Worm (Caenorhabditis elegans) whole organism, L2 larva: ENCODE results near the gene T06A1.1.

Experiments
- F13H6.1 ChIP-seq: sonication (generic microtip); optimal IDR thresholded peaks from 2 replicates; lab custom pipeline; 2016; ENCODE audit warnings: missing genetic modification characterization, missing compliant biosample characterization
- ZK546.5 ChIP-seq: sonication (generic microtip); optimal IDR thresholded peaks from 2 replicates; lab custom pipeline; 2017; ENCODE audit warnings: missing biosample characterization, missing genetic modification characterization
- ama-1 ChIP-seq: fragments of 150-350 bp; optimal IDR thresholded peaks from 2 replicates; lab custom pipeline; 2018; ENCODE audit warnings: inconsistent platforms
- dmd-4 ChIP-seq: sonication (generic microtip); optimal IDR thresholded peaks from 2 replicates; lab custom pipeline; 2017; ENCODE audit warnings: missing biosample characterization, missing genetic modification characterization
- elt-3 ChIP-seq: sonication (generic microtip); optimal IDR thresholded peaks from 2 replicates; lab custom pipeline; 2017; ENCODE audit warnings: missing biosample characterization, missing genetic modification characterization
- fos-1 ChIP-seq: fragments of 150-350 bp; optimal IDR thresholded peaks from 2 replicates; lab custom pipeline; 2014; ENCODE audit warnings: missing biosample characterization, missing genetic modification characterization
- lin-11 ChIP-seq: fragments of 150-350 bp; sonication (generic microtip); optimal IDR thresholded peaks from 2 replicates; lab custom pipeline; 2014; ENCODE audit warnings: missing biosample characterization, missing genetic modification characterization, inconsistent platforms, mixed read lengths
- lsy-2 ChIP-seq, 2 experiments: fragments of 150-350 bp in 1 of 2; sonication (generic microtip) in 1 of 2; optimal IDR thresholded peaks; 2 replicates each; lab custom pipeline; 2014 to 2017; ENCODE audit warnings: missing biosample characterization in 2 of 2, missing genetic modification characterization in 2 of 2
- nhr-25 ChIP-seq: fragments of 150-350 bp; sonication (generic microtip); optimal IDR thresholded peaks from 3 replicates; lab custom pipeline; 2014; ENCODE audit warnings: missing biosample characterization, missing genetic modification characterization
- nhr-77 ChIP-seq: fragments of 150-350 bp; optimal IDR thresholded peaks from 2 replicates; lab custom pipeline; 2014; ENCODE audit warnings: missing biosample characterization, missing genetic modification characterization
- sem-4 ChIP-seq: fragments of 150-350 bp; optimal IDR thresholded peaks from 2 replicates; lab custom pipeline; 2014; ENCODE audit warnings: missing biosample characterization, missing genetic modification reagents, missing genetic modification characterization
- ztf-11 ChIP-seq: sonication (generic microtip); optimal IDR thresholded peaks from 2 replicates; lab custom pipeline; 2017; ENCODE audit warnings: missing biosample characterization, missing genetic modification characterization
- ztf-4 ChIP-seq: fragments of 150-350 bp; optimal IDR thresholded peaks from 2 replicates; lab custom pipeline; 2014; ENCODE audit warnings: missing biosample characterization, missing genetic modification characterization

ce11 chrV:1889996-1890395 is 35.4 kb downstream of the T06A1.1 start:
- TF ChIP-seq dmd-4 (tag; lab: Kevin White, UChicago) (no peak), ztf-11 (tag; lab: Kevin White, UChicago) (no peak), sem-4 (tag; lab: Kevin White, UChicago) (no peak), fos-1 (tag; lab: Kevin White, UChicago) (no peak), elt-3 (tag; lab: Kevin White, UChicago) (no peak), nhr-25 (tag; lab: Kevin White, UChicago) (no peak), F13H6.1 (tag; lab: Kevin White, UChicago) (no peak), ztf-4 (tag; lab: Kevin White, UChicago) (no peak), nhr-77 (tag; lab: Kevin White, UChicago) (no peak), lsy-2 (tag; optimal IDR thresholded peaks at IDR 0.05; lab: Kevin White, UChicago) (no peak), ZK546.5 (no peak), lin-11 (tag; lab: Kevin White, UChicago) (no peak), ama-1 (lab: Kevin White, UChicago) (no peak)
